Worm (Caenorhabditis elegans) whole organism, midembryonic: Measurements from ENCODE around the gene sec-23.
A peak's percentile ranks its signal among the peaks of the same experiment; 100 is the strongest.

Experiments used
- T22C8.4 ChIP-seq: fragments of 200-800 bp; sonication (Bioruptor generic); IDR thresholded peaks from 2 replicates; pipeline ENCODE4 v1.3.6; 2022; ENCODE audit warnings: missing genetic modification characterization, missing compliant biosample characterization
- cog-1 ChIP-seq: sonication (generic microtip); optimal IDR thresholded peaks from 2 replicates; lab custom pipeline; 2016; ENCODE audit warnings: missing genetic modification characterization, missing compliant biosample characterization
- flt-1 ChIP-seq: fragments of 200-800 bp; sonication (Bioruptor generic); IDR thresholded peaks from 2 replicates; pipeline ENCODE4 v1.3.6; 2022; ENCODE audit warnings: missing genetic modification characterization, missing compliant biosample characterization
- klf-2 ChIP-seq: fragments of 200-800 bp; sonication (Bioruptor generic); conservative IDR thresholded peaks from 2 replicates; pipeline ENCODE4 v1.3.6; 2022; ENCODE audit warnings: missing genetic modification reagents, missing genetic modification characterization, missing compliant biosample characterization
- med-1 ChIP-seq: sonication (generic microtip); optimal IDR thresholded peaks from 2 replicates; lab custom pipeline; 2017; ENCODE audit warnings: missing genetic modification characterization, mild to moderate bottlenecking, missing compliant biosample characterization, antibody characterized with exemption, missing genetic modification reagents; ENCODE audit not compliant: insufficient read depth
- ref-1 ChIP-seq: fragments of 200-800 bp; sonication (Bioruptor generic); conservative IDR thresholded peaks from 2 replicates; pipeline ENCODE4 v1.3.6; 2022; ENCODE audit warnings: missing genetic modification reagents, missing genetic modification characterization, missing compliant biosample characterization
- tab-1 ChIP-seq: fragments of 200-800 bp; sonication (Bioruptor generic); IDR thresholded peaks from 2 replicates; pipeline ENCODE4 v1.3.6; 2022; ENCODE audit warnings: missing genetic modification characterization, missing compliant biosample characterization
- ztf-23 ChIP-seq: fragments of 200-800 bp; sonication (Bioruptor generic); IDR thresholded peaks from 2 replicates; pipeline ENCODE4 v1.3.6; 2022; ENCODE audit warnings: missing genetic modification reagents, missing genetic modification characterization, missing compliant biosample characterization
- ztf-29 ChIP-seq: fragments of 200-800 bp; sonication (Bioruptor generic); IDR thresholded peaks from 2 replicates; pipeline ENCODE4 v1.3.6; 2022; ENCODE audit warnings: missing genetic modification reagents, missing genetic modification characterization, missing compliant biosample characterization

Gene sec-23

ce11 chrV:20123010-20123409 lies 31.9 kb downstream of the sec-23 start:
- no peak for TF ChIP-seq ztf-23 (GFP tag; lab: Robert Waterston, UW)
- no peak for TF ChIP-seq med-1 (GFP tag; lab: Kevin White, UChicago)

ce11 chrV:20123616-20124015 lies 32.6 kb downstream of the sec-23 start:
- no peak for TF ChIP-seq flt-1 (GFP tag; lab: Robert Waterston, UW)
- TF ChIP-seq ztf-29 (GFP tag; lab: Robert Waterston, UW) = no peak
- TF ChIP-seq ref-1 = no peak
- no peak for TF ChIP-seq cog-1 (tag; lab: Kevin White, UChicago)

ce11 chrV:20124393-20124792 lies 33.3 kb downstream of the sec-23 start:
- no peak for TF ChIP-seq T22C8.4 (GFP tag; lab: Robert Waterston, UW)
- TF ChIP-seq cog-1 (tag; lab: Kevin White, UChicago) = no peak
- no peak for TF ChIP-seq klf-2
- no peak for TF ChIP-seq ztf-23 (GFP tag; lab: Robert Waterston, UW)
- no peak for TF ChIP-seq flt-1 (GFP tag; lab: Robert Waterston, UW)
- no peak for TF ChIP-seq med-1 (GFP tag; lab: Kevin White, UChicago)
- TF ChIP-seq ref-1 = no peak
- TF ChIP-seq ztf-29 (GFP tag; lab: Robert Waterston, UW) = no peak
- no peak for TF ChIP-seq tab-1 (GFP tag; lab: Robert Waterston, UW)

ce11 chrV:20125137-20125536 lies 34.1 kb downstream of the sec-23 start:
- TF ChIP-seq ref-1 (no peak), cog-1 (tag; lab: Kevin White, UChicago) (no peak), flt-1 (GFP tag; lab: Robert Waterston, UW) (no peak), ztf-23 (GFP tag; lab: Robert Waterston, UW) (no peak), tab-1 (GFP tag; lab: Robert Waterston, UW) (no peak), klf-2 (no peak), T22C8.4 (GFP tag; lab: Robert Waterston, UW) (no peak), med-1 (GFP tag; lab: Kevin White, UChicago) (no peak), ztf-29 (GFP tag; lab: Robert Waterston, UW) (no peak)

- TF ChIP-seq ztf-23 (GFP tag; lab: Robert Waterston, UW) (no peak), klf-2 (0 out of 2 replicates have a peak, but pooled peaks have one; percentile 23), tab-1 (GFP tag; lab: Robert Waterston, UW) (no peak), cog-1 (tag; lab: Kevin White, UChicago) (no peak), ref-1 (no peak), med-1 (GFP tag; lab: Kevin White, UChicago) (no peak)
These were observed 35.6 kb downstream of the sec-23 start for ce11 chrV:20126637-20127036.

ce11 chrV:20127543-20127942 lies 36.5 kb downstream of the sec-23 start:
- TF ChIP-seq cog-1 (tag; lab: Kevin White, UChicago) = no peak

- TF ChIP-seq flt-1 (GFP tag; lab: Robert Waterston, UW) (no peak), tab-1 (GFP tag; lab: Robert Waterston, UW) (no peak), ref-1 (no peak)
These were observed 42.1 kb downstream of the sec-23 start, which contains the start of gene ssu-1 for ce11 chrV:20133163-20133562. TSS of gene ssu-1 (minus strand) at chrV:20133263.

ce11 chrV:20134797-20135196 lies 43.7 kb downstream of the sec-23 start:
- TF ChIP-seq flt-1 (GFP tag; lab: Robert Waterston, UW) = no peak
- TF ChIP-seq ztf-29 (GFP tag; lab: Robert Waterston, UW) = no peak

- TF ChIP-seq flt-1 (GFP tag; lab: Robert Waterston, UW) (no peak), ztf-23 (GFP tag; lab: Robert Waterston, UW) (no peak), ztf-29 (GFP tag; lab: Robert Waterston, UW) (no peak), klf-2 (no peak), cog-1 (tag; lab: Kevin White, UChicago) (no peak), ref-1 (no peak), T22C8.4 (GFP tag; lab: Robert Waterston, UW) (no peak)
These were observed 44.2 kb downstream of the sec-23 start, which contains the start of gene Y113G7A.22 for ce11 chrV:20135247-20135646. TSS of gene Y113G7A.22 (minus strand) at chrV:20135347.

ce11 chrV:20138407-20139044 lies 47.5 kb downstream of the sec-23 start, which contains the start of gene Y113G7A.14:
TSS of gene Y113G7A.14 (minus strand) at chrV:20138457.
- no peak for TF ChIP-seq cog-1 (tag; lab: Kevin White, UChicago)
- no peak for TF ChIP-seq tab-1 (GFP tag; lab: Robert Waterston, UW)
- no peak for TF ChIP-seq ztf-23 (GFP tag; lab: Robert Waterston, UW)
- no peak for TF ChIP-seq T22C8.4 (GFP tag; lab: Robert Waterston, UW)
- no peak for TF ChIP-seq klf-2
- TF ChIP-seq ztf-29 (GFP tag; lab: Robert Waterston, UW) = no peak
- TF ChIP-seq ref-1 = no peak
- TF ChIP-seq flt-1 (GFP tag; lab: Robert Waterston, UW) = no peak
- TF ChIP-seq med-1 (GFP tag; lab: Kevin White, UChicago) = no peak

- TF ChIP-seq klf-2 = no peak
- TF ChIP-seq tab-1 (GFP tag; lab: Robert Waterston, UW) = no peak
- TF ChIP-seq ref-1 = no peak
- no peak for TF ChIP-seq flt-1 (GFP tag; lab: Robert Waterston, UW)
- no peak for TF ChIP-seq med-1 (GFP tag; lab: Kevin White, UChicago)
- no peak for TF ChIP-seq ztf-23 (GFP tag; lab: Robert Waterston, UW)
- TF ChIP-seq ztf-29 (GFP tag; lab: Robert Waterston, UW) = no peak
- TF ChIP-seq cog-1 (tag; lab: Kevin White, UChicago) = no peak
- TF ChIP-seq T22C8.4 (GFP tag; lab: Robert Waterston, UW) = no peak
These were observed 51.2 kb downstream of the sec-23 start, which contains the start of gene Y113G7A.12 for ce11 chrV:20142285-20142684. TSS of gene Y113G7A.12 (plus strand) at chrV:20142585.
